Worm (Caenorhabditis elegans) whole organism, dauer: ENCODE measurements around the gene gst-38.
"Not testable (repeated sequence)": the region's sequence is repeated elsewhere in the genome, so short reads cannot be mapped to it uniquely, and the experiment has no call there.

ENCODE experiments used
- unc-62 ChIP-seq: sonication (generic microtip); optimal IDR thresholded peaks from 2 replicates; lab custom pipeline; 2017; ENCODE audit warnings: missing biosample characterization, missing genetic modification reagents, missing genetic modification characterization

The gst-38 gene

DNA sequence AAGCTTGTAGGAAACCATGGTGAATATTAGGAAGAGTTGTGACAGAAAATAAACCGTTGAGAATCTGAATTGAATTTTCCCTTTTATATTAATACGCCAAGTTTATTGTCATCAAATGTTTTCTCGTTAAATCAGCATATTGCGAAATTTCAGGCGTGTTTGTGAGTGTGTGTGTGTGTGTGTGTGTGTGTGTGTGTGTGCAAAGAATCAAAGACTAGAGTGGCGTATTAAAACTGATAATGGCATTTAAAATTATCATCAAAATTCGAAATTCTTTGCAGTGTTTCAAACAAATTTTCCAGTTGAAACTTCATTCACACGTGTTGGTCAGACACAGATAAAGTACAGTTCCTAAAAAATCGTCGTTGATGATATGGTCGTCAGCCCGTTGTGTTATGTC is at the start of gene gst-38:
TSS of gene gst-38 (minus strand) at position 152 of the 400 bp plus-strand sequence.
- TF ChIP-seq unc-62 (GFP tag; lab: Kevin White, UChicago): no peak

DNA sequence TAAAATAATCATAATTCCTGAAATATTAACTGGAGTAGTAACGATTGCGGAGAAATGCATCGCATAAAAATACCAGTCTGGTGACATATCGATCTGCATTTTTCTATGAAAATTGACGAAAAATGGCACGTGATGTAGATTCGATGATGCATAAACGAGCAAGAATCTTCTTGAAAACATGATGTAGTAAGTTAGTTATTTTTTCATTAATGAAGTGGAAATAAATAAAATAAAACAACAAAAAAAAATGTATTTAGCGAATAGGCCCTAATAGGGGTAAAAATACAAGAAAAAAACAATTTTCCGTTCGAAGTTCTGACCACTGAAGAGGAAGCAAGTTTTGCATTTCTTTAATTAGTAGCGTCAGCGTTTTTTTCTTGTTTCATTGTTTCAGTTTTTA is 49.2 kb upstream of the gst-38 start, which contains the start of gene sri-2:
TSS of gene sri-2 (minus strand) at position 101 of the 400 bp plus-strand sequence.
- TF ChIP-seq unc-62 (GFP tag; lab: Kevin White, UChicago): no peak

DNA sequence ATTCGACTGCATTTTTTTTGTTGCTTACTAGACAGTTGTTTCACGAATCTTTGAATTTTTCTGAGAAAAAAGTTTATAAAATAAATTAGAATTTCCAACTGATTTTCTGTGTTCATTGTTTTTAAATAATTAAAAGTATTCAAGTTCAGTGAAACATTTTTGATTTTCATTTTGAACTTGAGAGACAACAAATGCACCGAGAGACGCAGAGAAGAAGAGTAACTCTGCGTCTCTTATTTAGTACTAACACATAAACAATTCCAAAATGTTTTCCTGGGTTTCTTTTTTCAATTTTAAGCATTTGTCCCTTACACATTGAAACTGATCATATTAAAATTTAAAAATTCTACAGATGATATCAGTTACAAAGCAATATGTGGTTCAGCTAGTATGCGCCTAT is 43.6 kb upstream of the gst-38 start:
- TF ChIP-seq unc-62 (GFP tag; lab: Kevin White, UChicago): no peak

DNA sequence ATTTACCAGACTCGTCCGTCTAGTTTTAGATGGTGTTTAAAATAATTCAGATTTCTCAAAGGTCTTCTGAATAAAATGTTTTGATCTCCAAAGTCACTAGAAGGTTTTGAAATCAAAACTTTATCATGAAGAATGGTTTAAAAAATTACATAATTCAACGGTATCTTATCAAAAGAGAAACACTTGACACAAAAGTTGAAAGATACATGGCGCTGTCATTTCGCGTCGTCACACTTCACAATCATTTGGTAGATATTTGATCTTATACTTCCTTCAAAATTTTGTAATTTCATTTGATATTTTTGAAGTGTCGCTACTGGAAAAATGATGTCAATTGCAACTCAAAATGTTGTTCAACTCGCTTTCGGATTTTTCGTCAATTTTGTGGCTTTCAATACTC is 41.2 kb upstream of the gst-38 start, which contains the start of gene F36G9.3:
TSS of gene F36G9.3 (plus strand) at position 301 of the 400 bp plus-strand sequence.
- TF ChIP-seq unc-62 (GFP tag; lab: Kevin White, UChicago): no peak

DNA sequence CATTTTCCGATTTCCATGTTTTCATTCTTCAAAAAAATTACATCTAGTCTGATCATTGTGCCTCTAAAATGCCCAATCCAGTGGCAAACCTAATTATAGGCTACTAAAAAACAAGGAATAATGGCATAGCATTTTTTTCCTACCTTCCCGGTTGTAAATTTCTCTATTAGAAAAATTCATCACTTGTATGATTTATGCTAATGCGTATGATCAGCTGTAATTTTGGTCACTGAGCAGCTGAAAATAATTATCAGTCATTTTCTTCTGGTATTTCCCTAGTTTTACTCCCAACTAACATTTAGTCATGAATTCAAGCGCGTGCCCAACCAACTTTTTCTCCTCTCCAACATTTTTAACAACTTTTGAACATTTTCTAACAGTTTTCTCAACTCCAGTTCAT is 39.6 kb upstream of the gst-38 start, which contains the start of gene srh-186:
TSS of gene srh-186 (plus strand) at position 301 of the 400 bp plus-strand sequence.
- TF ChIP-seq unc-62 (GFP tag; lab: Kevin White, UChicago): no peak

DNA sequence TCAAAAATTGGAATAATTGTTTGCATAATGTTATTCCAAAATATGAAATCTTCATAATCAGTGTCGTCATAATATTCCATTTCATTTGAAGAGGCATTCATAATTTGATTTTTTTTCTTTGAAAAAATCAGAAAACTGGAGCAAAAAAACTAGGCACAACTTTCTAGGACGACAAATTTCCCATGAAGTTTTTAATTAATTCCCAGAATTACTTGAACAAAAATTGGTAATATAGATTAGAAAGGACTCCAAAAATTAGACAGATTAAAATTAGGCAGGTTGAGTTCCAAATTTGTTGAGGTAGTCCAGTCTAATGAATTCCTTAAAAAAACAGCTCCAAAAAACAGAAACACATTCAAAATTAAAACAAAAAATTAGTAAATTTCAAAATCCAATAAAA is 39.1 kb upstream of the gst-38 start, which contains the start of gene srw-57:
TSS of gene srw-57 (minus strand) at position 101 of the 400 bp plus-strand sequence.
- no peak for TF ChIP-seq unc-62 (GFP tag; lab: Kevin White, UChicago)

DNA sequence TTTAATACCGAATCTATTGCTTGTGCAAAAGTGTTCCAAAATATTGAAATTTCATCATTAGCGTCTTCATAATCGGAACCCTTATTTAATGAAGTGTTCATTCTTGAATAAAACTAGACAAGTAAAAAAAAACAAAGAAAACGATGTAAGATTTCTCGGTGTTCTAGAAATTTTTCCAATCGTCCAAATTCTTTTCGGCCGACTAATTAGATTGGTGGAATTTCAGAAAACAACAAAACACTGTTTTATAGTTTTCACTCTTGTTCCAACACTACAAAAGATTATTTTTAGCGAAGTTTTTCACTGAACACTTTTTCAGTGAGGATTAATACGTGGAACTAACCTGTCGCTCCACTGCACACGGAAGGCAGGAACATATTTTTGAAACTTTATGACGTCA is 36.9 kb upstream of the gst-38 start, which contains the start of gene srw-56:
TSS of gene srw-56 (minus strand) at position 101 of the 400 bp plus-strand sequence.
- no peak for TF ChIP-seq unc-62 (GFP tag; lab: Kevin White, UChicago)

DNA sequence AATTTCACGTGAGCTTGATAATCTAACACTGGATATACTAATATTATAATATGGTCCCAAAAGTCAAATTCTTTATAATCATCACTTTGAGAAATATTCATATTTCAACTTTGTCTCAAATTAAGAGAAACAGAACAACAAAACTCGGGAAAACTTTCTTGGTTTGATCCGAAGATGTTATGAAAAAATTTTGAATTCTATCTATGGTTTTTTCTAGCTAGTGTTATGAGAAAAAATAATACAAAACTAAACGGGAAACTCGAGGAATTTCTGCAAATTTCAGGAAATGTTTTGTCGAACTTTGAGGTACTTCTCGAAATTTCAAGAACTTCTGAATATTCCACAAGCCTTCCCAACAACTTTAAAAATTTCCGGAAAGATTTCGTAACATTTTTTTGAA is 35.0 kb upstream of the gst-38 start, which contains the start of gene srw-59:
TSS of gene srw-59 (minus strand) at position 101 of the 400 bp plus-strand sequence.
- TF ChIP-seq unc-62 (GFP tag; lab: Kevin White, UChicago): no peak

DNA sequence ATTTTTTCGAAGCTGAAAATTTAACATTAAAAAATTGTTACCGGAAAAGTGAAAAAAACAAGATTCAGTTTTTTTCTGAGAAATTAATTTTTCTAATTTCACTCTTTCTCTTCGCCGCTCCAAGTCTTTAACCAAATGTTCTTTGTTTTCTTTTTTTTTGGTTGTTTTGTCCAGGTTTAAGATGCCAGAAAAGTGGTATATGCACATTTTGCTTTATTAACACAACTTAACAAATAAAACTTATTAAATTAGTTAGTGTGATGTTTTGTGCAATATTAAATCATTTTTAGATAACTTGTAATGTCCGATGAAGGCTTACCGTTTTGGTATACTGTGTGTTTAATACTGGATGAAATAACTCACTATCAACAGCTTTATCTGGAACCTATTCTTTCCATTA is 27.3 kb upstream of the gst-38 start, which contains the start of gene srw-53:
TSS of gene srw-53 (plus strand) at position 301 of the 400 bp plus-strand sequence.
- TF ChIP-seq unc-62 (GFP tag; lab: Kevin White, UChicago): no peak

DNA sequence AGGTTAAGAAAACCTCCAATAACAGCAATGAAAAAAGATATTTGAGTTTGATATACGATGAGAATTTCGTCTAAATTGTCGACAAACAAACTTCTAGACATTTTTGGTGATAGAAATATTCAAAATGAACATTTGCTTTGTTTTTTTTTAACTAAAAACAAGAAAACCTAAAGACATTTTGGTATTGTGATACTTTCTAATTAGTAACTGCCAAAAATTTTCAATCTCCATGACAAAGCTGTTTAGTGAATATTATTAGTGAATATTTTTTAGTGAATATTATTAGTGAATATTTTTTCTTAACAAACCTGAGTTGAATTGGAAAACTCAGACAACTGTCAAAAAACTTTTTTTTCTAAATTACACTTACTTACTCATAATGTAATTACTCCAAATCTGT is 24.4 kb upstream of the gst-38 start, which contains the start of gene srw-55:
TSS of gene srw-55 (minus strand) at position 101 of the 400 bp plus-strand sequence.
- no peak for TF ChIP-seq unc-62 (GFP tag; lab: Kevin White, UChicago)

DNA sequence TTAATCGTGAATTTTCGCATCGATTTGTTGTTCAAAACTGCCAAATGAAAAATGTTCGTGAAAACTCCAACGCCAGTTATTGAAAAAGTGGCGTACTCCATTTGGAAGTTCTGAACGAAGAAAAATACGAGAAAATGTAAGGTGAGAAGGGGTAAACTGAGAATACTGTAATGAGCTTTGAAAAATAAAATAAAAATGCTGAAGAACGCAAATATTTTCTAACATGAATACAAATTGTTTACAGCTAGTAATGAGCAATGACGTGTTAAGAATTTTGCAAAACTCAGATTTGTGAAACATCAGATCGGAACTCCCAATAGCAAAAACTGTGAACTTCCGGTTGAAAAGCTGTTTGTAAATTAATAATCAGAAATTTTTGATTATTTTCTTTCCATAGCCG is 16.5 kb upstream of the gst-38 start, which contains the start of gene srw-26:
TSS of gene srw-26 (minus strand) at position 101 of the 400 bp plus-strand sequence.
- TF ChIP-seq unc-62 (GFP tag; lab: Kevin White, UChicago): no peak

DNA sequence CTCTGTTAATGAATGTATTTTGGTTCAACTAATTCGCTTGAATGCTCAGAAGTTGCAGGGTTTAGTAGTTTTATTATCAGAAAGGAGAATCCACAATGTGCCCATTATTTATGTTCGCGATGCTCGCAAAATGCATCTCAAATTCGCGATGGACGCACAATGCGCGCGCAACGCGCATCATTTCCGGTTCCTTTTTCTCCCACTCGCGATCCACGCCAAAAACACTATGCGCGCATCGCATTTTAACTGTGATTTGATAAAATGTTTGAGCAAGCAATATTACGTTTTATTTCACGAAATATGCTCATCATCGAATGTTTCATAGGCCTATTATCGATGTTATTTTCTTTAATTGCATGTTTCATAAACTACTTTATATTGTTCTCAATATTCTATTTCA is 14.0 kb upstream of the gst-38 start, which contains the start of gene srbc-77:
TSS of gene srbc-77 (plus strand) at position 301 of the 400 bp plus-strand sequence.
- not testable (repeated sequence) for TF ChIP-seq unc-62 (GFP tag; lab: Kevin White, UChicago)

DNA sequence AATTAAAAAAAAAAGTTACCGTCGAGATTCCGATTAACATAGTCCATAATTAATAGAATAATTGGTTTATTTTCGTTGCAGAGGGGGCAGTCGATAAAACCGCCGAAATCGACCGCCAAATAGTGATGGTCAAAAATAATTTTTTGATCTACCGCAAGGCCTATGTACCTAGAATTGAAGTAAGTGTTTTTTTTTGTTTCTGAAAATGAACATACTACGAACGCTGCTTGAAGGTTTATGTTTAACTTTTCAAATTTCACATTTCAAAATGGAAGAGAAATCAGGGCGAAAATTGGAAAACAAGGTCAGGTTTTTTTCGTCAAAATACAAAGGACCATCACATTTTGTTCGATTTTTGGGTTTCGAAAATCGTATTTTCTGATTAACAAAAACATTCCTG is 12.5 kb upstream of the gst-38 start, which contains the start of gene pzf-1:
TSS of gene pzf-1 (minus strand) at position 101 of the 400 bp plus-strand sequence.
- no peak for TF ChIP-seq unc-62 (GFP tag; lab: Kevin White, UChicago)

DNA sequence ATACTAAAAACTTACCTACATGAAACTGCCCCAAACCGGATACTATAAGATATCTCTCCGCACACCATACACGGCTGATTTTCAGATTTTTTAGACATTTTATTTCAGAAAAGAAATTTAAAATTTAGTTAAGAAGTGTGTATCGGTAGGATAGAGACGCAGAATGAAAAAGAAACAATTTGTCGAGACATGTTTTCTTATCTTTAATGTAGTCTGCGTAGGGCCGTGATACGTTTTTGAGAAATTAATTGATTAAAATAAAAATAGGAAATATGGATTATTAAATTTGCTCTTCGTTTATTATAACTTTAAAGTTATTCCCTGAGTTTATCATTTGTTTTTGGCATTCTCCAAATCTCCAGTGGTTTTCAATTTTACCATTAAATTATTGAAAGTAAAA is 8.4 kb upstream of the gst-38 start, which contains the start of gene nhr-108:
TSS of gene nhr-108 (minus strand) at position 166 of the 400 bp plus-strand sequence.
- TF ChIP-seq unc-62 (GFP tag; lab: Kevin White, UChicago): no peak

DNA sequence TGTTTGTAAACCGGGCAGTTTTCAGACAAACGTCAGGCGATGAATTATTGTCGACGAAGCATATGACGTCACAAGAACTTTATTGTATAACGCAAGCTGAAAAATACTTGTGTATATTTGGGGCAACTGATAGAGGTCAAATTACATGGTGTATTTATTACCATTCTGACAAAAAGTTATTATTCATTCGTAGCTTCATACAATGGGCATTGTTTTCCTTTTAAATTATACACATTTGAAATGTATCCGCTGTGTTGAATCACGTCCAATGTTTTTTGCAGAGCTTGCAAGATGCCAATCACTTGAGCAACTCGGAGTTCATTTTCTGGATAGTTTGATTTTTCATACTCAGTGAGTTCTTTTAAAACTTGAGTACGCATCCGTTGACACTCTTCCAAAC is 7.1 kb upstream of the gst-38 start, which contains the start of gene F35E8.13:
TSS of gene F35E8.13 (plus strand) at position 301 of the 400 bp plus-strand sequence.
- TF ChIP-seq unc-62 (GFP tag; lab: Kevin White, UChicago): no peak

DNA sequence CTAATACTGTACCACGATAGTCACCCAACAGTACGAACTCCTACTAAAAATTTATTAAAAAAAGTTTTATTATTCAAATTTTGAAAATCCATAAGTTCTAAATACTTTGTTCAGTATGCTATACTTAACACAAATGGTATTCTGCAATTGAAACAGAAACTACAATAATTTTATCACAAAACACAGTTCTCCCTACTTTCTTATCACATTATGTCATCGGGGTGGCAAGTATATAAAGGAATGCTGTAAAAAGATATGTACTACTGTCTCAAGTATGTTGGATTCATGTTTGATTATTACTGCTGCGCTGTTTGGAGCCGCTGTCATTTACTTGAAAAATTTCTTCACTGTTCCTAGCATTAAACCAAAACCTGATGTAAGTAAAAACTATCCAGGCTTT is 5.2 kb upstream of the gst-38 start, which contains the start of gene cdr-1:
TSS of gene cdr-1 (plus strand) at position 208 of the 400 bp plus-strand sequence.
- TF ChIP-seq unc-62 (GFP tag; lab: Kevin White, UChicago): no peak
